Fruit fly (Drosophila melanogaster) whole organism, pupa: ENCODE results near the gene CG4998.

Source experiments
- CG10348 ChIP-seq: fragments of 200-800 bp; sonication (Bioruptor generic); IDR thresholded peaks from 2 replicates; pipeline ENCODE4 v1.3.6; 2022; ENCODE audit warnings: missing biosample characterization, missing genetic modification characterization
- CG12605 ChIP-seq: fragments of 200-800 bp; sonication (Bioruptor generic); IDR thresholded peaks from 2 replicates; pipeline ENCODE4 v1.3.6; 2022; ENCODE audit warnings: missing biosample characterization, missing genetic modification characterization
- CG13204 ChIP-seq: fragments of 200-800 bp; sonication (Bioruptor generic); optimal IDR thresholded peaks from 2 replicates; lab custom pipeline; 2018; ENCODE audit warnings: missing biosample characterization, mild to moderate bottlenecking, missing genetic modification characterization, moderate library complexity
- CG14655 ChIP-seq: fragments of 200-800 bp; sonication (Bioruptor generic); optimal IDR thresholded peaks from 3 replicates; lab custom pipeline; 2017; ENCODE audit warnings: mild to moderate bottlenecking, missing biosample characterization, missing genetic modification reagents, missing genetic modification characterization
- CG15710 ChIP-seq: fragments of 200-800 bp; sonication (Bioruptor generic); optimal IDR thresholded peaks from 2 replicates; lab custom pipeline; 2018; ENCODE audit warnings: missing biosample characterization, mild to moderate bottlenecking, missing genetic modification characterization, moderate library complexity
- CG17806 ChIP-seq: fragments of 200-800 bp; sonication (Bioruptor generic); optimal IDR thresholded peaks from 2 replicates; lab custom pipeline; 2018; ENCODE audit warnings: missing biosample characterization, mild to moderate bottlenecking, missing genetic modification characterization, moderate library complexity
- CG32121 ChIP-seq: fragments of 200-800 bp; sonication (Bioruptor generic); IDR thresholded peaks from 2 replicates; pipeline ENCODE4 v1.3.6; 2022; ENCODE audit warnings: missing biosample characterization, missing genetic modification characterization
- CG34367 ChIP-seq: fragments of 200-800 bp; sonication (Bioruptor generic); optimal IDR thresholded peaks from 2 replicates; lab custom pipeline; 2018; ENCODE audit warnings: missing biosample characterization, mild to moderate bottlenecking, missing genetic modification characterization
- CG4496 ChIP-seq: fragments of 200-800 bp; sonication (Bioruptor generic); IDR thresholded peaks from 3 replicates; pipeline ENCODE4 v1.3.6; 2022; ENCODE audit warnings: missing biosample characterization, missing genetic modification characterization
- CG8159 ChIP-seq: fragments of 200-800 bp; sonication (Bioruptor generic); optimal IDR thresholded peaks from 3 replicates; lab custom pipeline; 2018; ENCODE audit warnings: missing biosample characterization, mild to moderate bottlenecking, missing genetic modification characterization, moderate library complexity
- CG8301 ChIP-seq: fragments of 200-800 bp; sonication (Bioruptor generic); optimal IDR thresholded peaks from 2 replicates; lab custom pipeline; 2018; ENCODE audit warnings: missing biosample characterization, mild to moderate bottlenecking, missing genetic modification characterization
- CG9948 ChIP-seq: fragments of 200-800 bp; sonication (Bioruptor generic); optimal IDR thresholded peaks from 2 replicates; lab custom pipeline; 2018; ENCODE audit warnings: missing biosample characterization, mild to moderate bottlenecking, missing genetic modification characterization, moderate library complexity
- D1 ChIP-seq: fragments of 200-800 bp; sonication (Bioruptor generic); optimal IDR thresholded peaks from 2 replicates; lab custom pipeline; 2018; ENCODE audit warnings: missing biosample characterization, mild to moderate bottlenecking, missing genetic modification characterization, moderate library complexity
- EcR ChIP-seq: fragments of 200-800 bp; sonication (Bioruptor generic); optimal IDR thresholded peaks from 3 replicates; lab custom pipeline; 2019; ENCODE audit warnings: missing biosample characterization, missing genetic modification characterization, mild to moderate bottlenecking, moderate library complexity, missing genetic modification reagents
- Ets98B ChIP-seq: fragments of 200-800 bp; sonication (Bioruptor generic); IDR thresholded peaks from 2 replicates; pipeline ENCODE4 v1.3.6; 2022; ENCODE audit warnings: missing biosample characterization, missing genetic modification characterization
- Pif1A ChIP-seq: fragments of 200-800 bp; sonication (Bioruptor generic); optimal IDR thresholded peaks from 3 replicates; lab custom pipeline; 2016; ENCODE audit warnings: missing biosample characterization, missing genetic modification characterization
- Pif1B ChIP-seq: fragments of 200-800 bp; sonication (Bioruptor generic); optimal IDR thresholded peaks from 3 replicates; lab custom pipeline; 2016; ENCODE audit warnings: missing biosample characterization, missing genetic modification characterization
- Snoo ChIP-seq: fragments of 200-800 bp; sonication (Bioruptor generic); optimal IDR thresholded peaks from 3 replicates; lab custom pipeline; 2017; ENCODE audit warnings: missing biosample characterization, mild to moderate bottlenecking, missing genetic modification characterization, inconsistent platforms
- fd96Ca ChIP-seq: fragments of 200-800 bp; sonication (Bioruptor generic); IDR thresholded peaks from 3 replicates; pipeline ENCODE4 v1.3.6; 2022; ENCODE audit warnings: missing biosample characterization, missing genetic modification characterization
- gl ChIP-seq: fragments of 200-800 bp; sonication (Bioruptor generic); optimal IDR thresholded peaks from 2 replicates; lab custom pipeline; 2018; ENCODE audit warnings: missing biosample characterization, mild to moderate bottlenecking, missing genetic modification characterization
- rn ChIP-seq: fragments of 200-800 bp; sonication (Bioruptor generic); IDR thresholded peaks from 2 replicates; pipeline ENCODE4 v1.3.6; 2022; ENCODE audit warnings: missing biosample characterization, missing genetic modification characterization

CG4998 gene

DNA sequence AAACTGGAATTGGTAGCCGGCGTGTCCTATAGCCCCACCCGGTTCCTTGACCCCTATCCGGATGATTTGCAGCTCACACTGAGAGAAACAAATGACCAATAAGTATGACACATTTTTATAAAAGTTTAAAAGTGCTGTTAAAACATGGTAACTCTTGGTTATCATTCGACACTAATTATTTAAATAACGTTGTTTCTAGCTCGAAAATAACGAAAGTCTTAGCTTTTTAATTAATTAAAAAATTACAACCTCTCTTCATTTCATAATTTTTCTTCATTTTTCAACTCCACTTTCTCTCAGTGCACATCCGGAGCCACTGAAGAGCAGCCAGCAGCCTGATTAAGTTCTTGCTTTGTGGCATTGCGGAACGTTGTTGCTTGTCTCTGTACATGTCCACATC lies 25.4 kb downstream of the CG4998 start:
- peak; percentile 81 for TF ChIP-seq Snoo (tag; lab: Kevin White, UChicago)
- no peak for TF ChIP-seq CG13204 (GFP tag; lab: Kevin White, UChicago)
- TF ChIP-seq Pif1A = peak; percentile 81
- no peak for TF ChIP-seq Ets98B (GFP tag; lab: Robert Waterston, UW)
- TF ChIP-seq D1 (tag; lab: Kevin White, UChicago) = peak; percentile 85
- peak; percentile 85 for TF ChIP-seq CG14655 (GFP tag; lab: Kevin White, UChicago)
- no peak for TF ChIP-seq rn (GFP tag; lab: Robert Waterston, UW)
- TF ChIP-seq CG17806 (tag; lab: Kevin White, UChicago) = peak; percentile 90
- TF ChIP-seq CG12605 (GFP tag; lab: Robert Waterston, UW) = peak; percentile 44; the same call in 1 of the 2 replicates
- peak; percentile 92 for TF ChIP-seq CG8159 (tag; lab: Kevin White, UChicago)
- TF ChIP-seq EcR = peak; percentile 96
- TF ChIP-seq Pif1B (GFP tag; lab: Kevin White, UChicago) = peak; percentile 86
- peak; percentile 76 for TF ChIP-seq gl (tag; lab: Kevin White, UChicago)
- TF ChIP-seq CG9948 = peak; percentile 87
- TF ChIP-seq CG4496 (GFP tag; lab: Robert Waterston, UW) = 0 out of 3 replicates have a peak, but pooled peaks have one; percentile 21
- TF ChIP-seq CG8301 (tag; lab: Kevin White, UChicago) = peak; percentile 75
- no peak for TF ChIP-seq fd96Ca (GFP tag; lab: Robert Waterston, UW)
- TF ChIP-seq CG32121 (GFP tag; lab: Robert Waterston, UW) = 0 out of 2 replicates have a peak, but pooled peaks have one; percentile 24
- no peak for TF ChIP-seq CG10348 (GFP tag; lab: Robert Waterston, UW)
- peak; percentile 90 for TF ChIP-seq CG15710
- TF ChIP-seq CG34367 = peak; percentile 85

- TF ChIP-seq CG10348 (GFP tag; lab: Robert Waterston, UW) (no peak), CG34367 (no peak), CG13204 (GFP tag; lab: Kevin White, UChicago) (no peak), gl (tag; lab: Kevin White, UChicago) (no peak), CG15710 (no peak), CG32121 (GFP tag; lab: Robert Waterston, UW) (no peak), CG8159 (tag; lab: Kevin White, UChicago) (no peak), CG9948 (no peak), CG8301 (tag; lab: Kevin White, UChicago) (no peak), D1 (tag; lab: Kevin White, UChicago) (no peak)
Observed at dm6 chr3L:16364599-16364998, 25.8 kb downstream of the CG4998 start, which contains the start of gene Cpr72Eb. Cpr72Eb (plus strand) TSS chr3L:16364899.

DNA sequence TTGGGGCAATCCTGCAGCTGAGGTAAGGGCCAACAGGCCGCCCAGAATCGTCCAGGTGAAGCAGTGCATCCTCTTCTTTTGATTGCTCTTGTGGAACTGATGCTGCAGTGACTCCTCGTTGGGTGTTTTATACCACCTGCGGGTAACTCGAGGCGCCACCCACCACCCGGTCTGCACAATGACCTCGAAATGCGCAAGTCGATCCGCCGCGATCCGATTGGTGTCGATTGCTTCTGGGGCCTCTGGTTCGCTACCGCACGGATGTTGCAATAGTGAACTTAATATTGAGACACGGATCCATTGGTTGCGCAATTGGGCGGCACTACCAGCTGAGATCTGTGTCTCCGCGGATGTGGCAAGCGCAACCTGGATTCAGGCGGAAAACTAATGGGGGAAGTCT lies 28.4 kb downstream of the CG4998 start, which contains the start of gene Cpr72Ec:
Gene Cpr72Ec (minus strand): TSS at position 101 of the 400 bp plus-strand sequence.
- no peak for TF ChIP-seq EcR
- no peak for TF ChIP-seq CG12605 (GFP tag; lab: Robert Waterston, UW)
- TF ChIP-seq Ets98B (GFP tag; lab: Robert Waterston, UW) = no peak
- TF ChIP-seq CG8301 (tag; lab: Kevin White, UChicago) = no peak
- no peak for TF ChIP-seq CG32121 (GFP tag; lab: Robert Waterston, UW)
- no peak for TF ChIP-seq fd96Ca (GFP tag; lab: Robert Waterston, UW)
- TF ChIP-seq gl (tag; lab: Kevin White, UChicago) = no peak
- TF ChIP-seq D1 (tag; lab: Kevin White, UChicago) = no peak
- TF ChIP-seq CG4496 (GFP tag; lab: Robert Waterston, UW) = no peak
- no peak for TF ChIP-seq CG15710
- no peak for TF ChIP-seq CG34367
- TF ChIP-seq, all 21 proteins: peak for 0

- TF ChIP-seq gl (tag; lab: Kevin White, UChicago) (no peak), EcR (peak; percentile 7)
Observed at dm6 chr3L:16368199-16368598, 29.4 kb downstream of the CG4998 start, which contains the start of gene CG4842. CG4842 (plus strand) TSS chr3L:16368389.

dm6 chr3L:16369526-16369925 lies 30.7 kb downstream of the CG4998 start, which contains the start of gene CG18814:
CG18814 (plus strand) TSS chr3L:16369826.
- no peak for TF ChIP-seq CG8301 (tag; lab: Kevin White, UChicago)
- no peak for TF ChIP-seq Ets98B (GFP tag; lab: Robert Waterston, UW)
- TF ChIP-seq CG32121 (GFP tag; lab: Robert Waterston, UW) = no peak
- no peak for TF ChIP-seq CG17806 (tag; lab: Kevin White, UChicago)
- no peak for TF ChIP-seq Snoo (tag; lab: Kevin White, UChicago)
- TF ChIP-seq Pif1A = no peak
- TF ChIP-seq CG13204 (GFP tag; lab: Kevin White, UChicago) = no peak
- TF ChIP-seq CG34367 = no peak
- no peak for TF ChIP-seq CG12605 (GFP tag; lab: Robert Waterston, UW)
- TF ChIP-seq rn (GFP tag; lab: Robert Waterston, UW) = no peak
- TF ChIP-seq CG9948 = no peak
- TF ChIP-seq CG10348 (GFP tag; lab: Robert Waterston, UW) = no peak
- no peak for TF ChIP-seq CG15710
- no peak for TF ChIP-seq EcR
- TF ChIP-seq CG8159 (tag; lab: Kevin White, UChicago) = no peak
